Worm (Caenorhabditis elegans): Measurements from ENCODE around the gene K10H10.10.
A peak's percentile ranks its signal among the peaks of the same experiment; 100 is the strongest.

K10H10.10 gene

ce11 chrII:14494014-14494413 lies 13.6 kb upstream of the K10H10.10 start:
- TF ChIP-seq egl-43 (GFP tag; IDR thresholded peaks at IDR 0.05) (0 out of 2 replicates have a peak, but pooled peaks have one; percentile 8), nhr-11 (tag; optimal IDR thresholded peaks at IDR 0.05) (no peak), set-16 (GFP tag; IDR thresholded peaks at IDR 0.05) (peak; percentile 34; the same call in 1 of the 2 replicates), aha-1 (tag) (peak; percentile 33)

- TF ChIP-seq ZK546.5 (tag; optimal IDR thresholded peaks at IDR 0.05) (no peak), egl-27 (tag; optimal IDR thresholded peaks at IDR 0.05) (no peak), zfp-3 (GFP tag; conservative IDR thresholded peaks at IDR 0.05) (peak; percentile 9; the same call in 1 of the 2 replicates)
These were observed 13.3 kb upstream of the K10H10.10 start, which contains the start of gene cysl-2 for ce11 chrII:14494414-14494463. cysl-2 (minus strand) TSS chrII:14494451.

- TF ChIP-seq fos-1 (tag; optimal IDR thresholded peaks at IDR 0.05) (no peak), egl-43 (GFP tag; IDR thresholded peaks at IDR 0.05) (no peak), lin-1 (GFP tag; IDR thresholded peaks at IDR 0.05) (no peak), rbr-2 (tag; optimal IDR thresholded peaks at IDR 0.05) (no peak), set-16 (GFP tag; IDR thresholded peaks at IDR 0.05) (no peak), ctbp-1 (GFP tag; IDR thresholded peaks at IDR 0.05) (no peak), nhr-77 (tag; optimal IDR thresholded peaks at IDR 0.05) (peak; percentile 32), nhr-11 (tag; optimal IDR thresholded peaks at IDR 0.05) (no peak), madf-9 (GFP tag; conservative IDR thresholded peaks at IDR 0.05) (no peak), nhr-28 (tag; optimal IDR thresholded peaks at IDR 0.05) (peak; percentile 61), hmg-1.1 (GFP tag; IDR thresholded peaks at IDR 0.05) (no peak), spr-1 (tag; optimal IDR thresholded peaks at IDR 0.05) (no peak), dmd-8 (GFP tag; IDR thresholded peaks at IDR 0.05) (no peak), gei-8 (GFP tag; optimal IDR thresholded peaks at IDR 0.05) (no peak), nhr-111 (GFP tag; optimal IDR thresholded peaks at IDR 0.05) (no peak), nhr-76 (tag; optimal IDR thresholded peaks at IDR 0.05) (no peak), nhr-6 (tag; optimal IDR thresholded peaks at IDR 0.05) (no peak), snpc-4 (tag; optimal IDR thresholded peaks at IDR 0.05) (no peak), madf-5 (GFP tag; IDR thresholded peaks at IDR 0.05) (no peak), F37D6.2 (tag; optimal IDR thresholded peaks at IDR 0.05) (no peak), ceh-32 (tag; optimal IDR thresholded peaks at IDR 0.05; ENCODE audit: poor library complexity) (no peak), daf-16 (GFP tag; optimal IDR thresholded peaks at IDR 0.05) (no peak), daf-16 (tag; optimal IDR thresholded peaks at IDR 0.05) (peak; percentile 63), php-3 (GFP tag; IDR thresholded peaks at IDR 0.05) (no peak), lin-39 (tag; optimal IDR thresholded peaks at IDR 0.05) (no peak), hif-1 (tag; optimal IDR thresholded peaks at IDR 0.05) (peak in 1 of 2 experiments; percentile 82), nhr-102 (tag; optimal IDR thresholded peaks at IDR 0.05) (no peak), zip-2 (tag; optimal IDR thresholded peaks at IDR 0.05) (no peak), zag-1 (tag; optimal IDR thresholded peaks at IDR 0.05) (no peak), dve-1 (tag; optimal IDR thresholded peaks at IDR 0.05; ENCODE audit: insufficient read depth) (peak; percentile 64), F44E2.7 (GFP tag; IDR thresholded peaks at IDR 0.05) (no peak), Y105C5A.15 (GFP tag; IDR thresholded peaks at IDR 0.05) (no peak), zip-11 (GFP tag; IDR thresholded peaks at IDR 0.05) (no peak), dmd-6 (GFP tag; IDR thresholded peaks at IDR 0.05) (no peak), attf-4 (tag; optimal IDR thresholded peaks at IDR 0.05) (no peak), lin-15B (tag; optimal IDR thresholded peaks at IDR 0.05) (no peak), hlh-11 (tag; optimal IDR thresholded peaks at IDR 0.05) (peak; percentile 17), nhr-10 (tag; optimal IDR thresholded peaks at IDR 0.05) (no peak), lir-3 (tag; optimal IDR thresholded peaks at IDR 0.05) (no peak), mxl-2 (GFP tag; conservative IDR thresholded peaks at IDR 0.05) (no peak), mes-2 (tag; optimal IDR thresholded peaks at IDR 0.05; ENCODE audit: poor library complexity, severe bottlenecking) (no peak)
These were observed 13.1 kb upstream of the K10H10.10 start for ce11 chrII:14494464-14494863.
